Fruit fly (Drosophila melanogaster): ENCODE measurements around the gene SclA.

- TF ChIP-seq CG8478 (optimal IDR thresholded peaks at IDR 0.05) (no peak), EcR (GFP tag; optimal IDR thresholded peaks at IDR 0.05) (no peak), pan (optimal IDR thresholded peaks at IDR 0.05) (no peak), psq (optimal IDR thresholded peaks at IDR 0.05) (no peak), usp (GFP tag; optimal IDR thresholded peaks at IDR 0.05) (no peak), Dll (optimal IDR thresholded peaks at IDR 0.05) (no peak)
Observed at dm6 chr2L:16791345-16791744, 46.4 kb upstream of the SclA start, which contains the start of gene CG17928.
